Worm (Caenorhabditis elegans) whole organism, L2 larva: ENCODE results near the gene tbb-2.
A peak's percentile ranks its signal among the peaks of the same experiment; 100 is the strongest.

ENCODE experiments used
- C34F6.9 ChIP-seq: fragments of 150-350 bp; optimal IDR thresholded peaks from 2 replicates; lab custom pipeline; 2014; ENCODE audit warnings: missing biosample characterization, missing genetic modification characterization
- aly-2 ChIP-seq: fragments of 150-350 bp; optimal IDR thresholded peaks from 2 replicates; lab custom pipeline; 2014; ENCODE audit warnings: missing biosample characterization, missing genetic modification characterization
- ama-1 ChIP-seq: fragments of 150-350 bp; optimal IDR thresholded peaks from 2 replicates; lab custom pipeline; 2018; ENCODE audit warnings: inconsistent platforms
- egl-27 ChIP-seq: sonication (generic microtip); optimal IDR thresholded peaks from 3 replicates; lab custom pipeline; 2017; ENCODE audit warnings: missing biosample characterization, missing genetic modification reagents, missing genetic modification characterization
- lin-13 ChIP-seq: fragments of 150-350 bp; optimal IDR thresholded peaks from 2 replicates; lab custom pipeline; 2014; ENCODE audit warnings: missing biosample characterization, missing genetic modification reagents, missing genetic modification characterization
- lin-39 ChIP-seq: fragments of 150-350 bp; optimal IDR thresholded peaks from 2 replicates; lab custom pipeline; 2014; ENCODE audit warnings: missing biosample characterization, missing genetic modification reagents, missing genetic modification characterization
- nhr-11 ChIP-seq: fragments of 150-350 bp; optimal IDR thresholded peaks from 2 replicates; lab custom pipeline; 2014; ENCODE audit warnings: missing biosample characterization, missing genetic modification characterization
- nhr-237 ChIP-seq: fragments of 150-350 bp; optimal IDR thresholded peaks from 2 replicates; lab custom pipeline; 2014; ENCODE audit warnings: missing biosample characterization, missing genetic modification characterization
- nhr-77 ChIP-seq: fragments of 150-350 bp; optimal IDR thresholded peaks from 2 replicates; lab custom pipeline; 2014; ENCODE audit warnings: missing biosample characterization, missing genetic modification characterization
- unc-39 ChIP-seq: fragments of 150-350 bp; optimal IDR thresholded peaks from 2 replicates; lab custom pipeline; 2014; ENCODE audit warnings: missing biosample characterization, missing genetic modification characterization
- zag-1 ChIP-seq: fragments of 150-350 bp; optimal IDR thresholded peaks from 2 replicates; lab custom pipeline; 2014; ENCODE audit warnings: missing biosample characterization, missing genetic modification characterization
- ztf-4 ChIP-seq: fragments of 150-350 bp; optimal IDR thresholded peaks from 2 replicates; lab custom pipeline; 2014; ENCODE audit warnings: missing biosample characterization, missing genetic modification characterization

DNA sequence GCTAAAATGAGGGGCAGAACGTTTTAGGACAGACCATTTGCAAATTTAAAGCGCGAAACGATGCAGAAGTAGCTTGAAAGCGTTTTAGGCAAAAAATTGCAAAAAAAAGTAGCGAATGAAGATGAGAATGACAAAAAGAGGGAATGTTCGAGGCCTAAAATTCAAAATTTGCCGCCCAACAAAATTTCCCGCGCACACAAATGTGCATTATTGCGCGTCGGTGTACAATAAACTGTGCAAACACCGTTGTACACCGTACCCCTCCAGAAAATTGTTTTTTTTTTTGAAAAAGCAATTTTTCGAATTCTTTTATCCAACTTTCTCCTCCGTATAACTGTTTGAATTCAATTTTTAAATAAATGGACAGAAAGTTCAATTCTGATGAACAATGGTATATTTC, 2.4 kb upstream of the tbb-2 start, which contains the start of gene snpc-3.4:
- TF ChIP-seq ama-1 (lab: Kevin White, UChicago) (no peak), unc-39 (tag; lab: Kevin White, UChicago) (no peak), lin-39 (tag; lab: Kevin White, UChicago) (no peak), aly-2 (no peak), nhr-77 (tag; lab: Kevin White, UChicago) (no peak), nhr-11 (tag; lab: Kevin White, UChicago) (no peak), lin-13 (GFP tag; lab: Kevin White, UChicago) (peak; percentile 74), egl-27 (tag; lab: Kevin White, UChicago) (no peak), ztf-4 (tag; lab: Kevin White, UChicago) (no peak), C34F6.9 (tag; lab: Kevin White, UChicago) (peak; percentile 90), nhr-237 (tag; lab: Kevin White, UChicago) (no peak), zag-1 (no peak)
